Worm (Caenorhabditis elegans) whole organism, L4 larva: Measurements from ENCODE around the gene slc-25A21.

Experiments
- daf-12 ChIP-seq: fragments of 150-350 bp; optimal IDR thresholded peaks from 2 replicates; lab custom pipeline; 2014; ENCODE audit warnings: missing biosample characterization, missing genetic modification reagents, missing genetic modification characterization
- jun-1 ChIP-seq: fragments of 150-350 bp; optimal IDR thresholded peaks from 2 replicates; lab custom pipeline; 2014; ENCODE audit warnings: missing biosample characterization, missing genetic modification reagents, missing genetic modification characterization
- lin-39 ChIP-seq: fragments of 150-350 bp; optimal IDR thresholded peaks from 2 replicates; lab custom pipeline; 2014; ENCODE audit warnings: missing biosample characterization, missing genetic modification reagents, missing genetic modification characterization
- madf-9 ChIP-seq: fragments of 200-800 bp; sonication (Bioruptor generic); conservative IDR thresholded peaks from 2 replicates; pipeline ENCODE4 v1.3.6; 2022; ENCODE audit warnings: missing genetic modification reagents, missing genetic modification characterization, missing compliant biosample characterization
- nhr-11 ChIP-seq: fragments of 150-350 bp; optimal IDR thresholded peaks from 2 replicates; lab custom pipeline; 2014; ENCODE audit warnings: missing biosample characterization, missing genetic modification characterization

DNA sequence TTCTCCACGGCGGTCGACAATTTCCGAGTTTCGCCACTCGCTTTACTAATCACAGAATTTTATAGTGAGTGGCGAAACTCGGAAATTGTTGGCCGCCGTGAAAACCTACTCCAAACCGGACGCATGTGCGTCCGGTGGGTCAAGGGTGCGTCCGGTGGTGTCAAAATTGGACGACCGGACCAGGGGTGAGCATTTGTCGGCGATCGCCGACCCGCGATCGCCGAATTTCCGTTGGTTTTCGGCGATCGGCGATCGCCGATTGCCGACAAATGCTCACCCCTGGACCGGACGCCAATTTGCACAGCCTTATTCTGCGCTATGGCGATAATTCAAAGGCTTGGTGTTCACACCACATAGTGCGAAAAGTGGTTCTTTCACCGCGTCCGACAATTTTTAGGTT is 14.7 kb downstream of the slc-25A21 start:
- no peak for TF ChIP-seq daf-12 (tag; lab: Kevin White, UChicago)
- TF ChIP-seq lin-39 (tag; lab: Kevin White, UChicago): no peak
- TF ChIP-seq jun-1 (tag; lab: Kevin White, UChicago): no peak
- no peak for TF ChIP-seq madf-9
- TF ChIP-seq nhr-11 (tag; lab: Kevin White, UChicago): no peak
